Worm (Caenorhabditis elegans) whole organism, young adult: ENCODE measurements around the gene fbxa-139.

Experiments used
- D2030.7 ChIP-seq: fragments of 200-800 bp; sonication (Bioruptor generic); IDR thresholded peaks from 2 replicates; pipeline ENCODE4 v1.3.6; 2022; ENCODE audit warnings: missing genetic modification reagents, missing genetic modification characterization, missing compliant biosample characterization
- F37B4.10 ChIP-seq: fragments of 200-800 bp; sonication (Bioruptor generic); IDR thresholded peaks from 2 replicates; pipeline ENCODE4 v1.3.6; 2022; ENCODE audit warnings: missing genetic modification characterization, missing compliant biosample characterization
- F39B2.1 ChIP-seq: fragments of 200-800 bp; sonication (Bioruptor generic); IDR thresholded peaks from 2 replicates; pipeline ENCODE4 v1.3.6; 2022; ENCODE audit warnings: missing genetic modification reagents, missing genetic modification characterization, missing compliant biosample characterization
- F49E8.2 ChIP-seq: sonication (generic microtip); optimal IDR thresholded peaks from 3 replicates; lab custom pipeline; 2017; ENCODE audit warnings: missing genetic modification characterization, mild to moderate bottlenecking, missing compliant biosample characterization, antibody characterized with exemption, moderate library complexity; ENCODE audit not compliant: insufficient read depth
- F57C9.4 ChIP-seq: sonication (generic microtip); optimal IDR thresholded peaks from 2 replicates; lab custom pipeline; 2017; ENCODE audit warnings: mild to moderate bottlenecking, missing genetic modification characterization, missing compliant biosample characterization
- K12H6.12 ChIP-seq: fragments of 200-800 bp; sonication (Bioruptor generic); optimal IDR thresholded peaks from 2 replicates; lab custom pipeline; 2018; ENCODE audit warnings: mild to moderate bottlenecking, missing genetic modification characterization, missing compliant biosample characterization
- Y53F4B.3 ChIP-seq: fragments of 200-800 bp; sonication (Bioruptor generic); IDR thresholded peaks from 2 replicates; pipeline ENCODE4 v1.3.6; 2022; ENCODE audit warnings: missing genetic modification reagents, missing genetic modification characterization, missing compliant biosample characterization
- Y53G8AR.9 ChIP-seq: fragments of 200-800 bp; sonication (Bioruptor generic); conservative IDR thresholded peaks from 2 replicates; pipeline ENCODE4 v1.3.6; 2022; ENCODE audit warnings: missing genetic modification reagents, missing genetic modification characterization, missing compliant biosample characterization
- ZK185.1 ChIP-seq: sonication (generic microtip); optimal IDR thresholded peaks from 2 replicates; lab custom pipeline; 2016; ENCODE audit warnings: mild to moderate bottlenecking, missing genetic modification characterization, missing compliant biosample characterization; ENCODE audit not compliant: poor library complexity, severe bottlenecking
- ama-1 ChIP-seq, 3 experiments: fragments of 150-350 bp in 1 of 3; sonication (generic microtip) in 2 of 3; optimal IDR thresholded peaks; 2 replicates each; lab custom pipeline; 2014 to 2018; ENCODE audit warnings: missing biosample characterization in 2 of 3, missing genetic modification characterization in 2 of 3, missing genetic modification reagents in 2 of 3
- bed-2 ChIP-seq: fragments of 200-800 bp; sonication (Bioruptor generic); IDR thresholded peaks from 2 replicates; pipeline ENCODE4 v1.3.6; 2022; ENCODE audit warnings: missing genetic modification reagents, missing genetic modification characterization, missing compliant biosample characterization
- ceh-100 ChIP-seq: fragments of 200-800 bp; sonication (Bioruptor generic); IDR thresholded peaks from 2 replicates; pipeline ENCODE4 v1.3.6; 2022; ENCODE audit warnings: missing genetic modification reagents, missing genetic modification characterization, missing compliant biosample characterization
- ceh-27 ChIP-seq: fragments of 200-800 bp; sonication (Bioruptor generic); optimal IDR thresholded peaks from 2 replicates; lab custom pipeline; 2018; ENCODE audit warnings: mild to moderate bottlenecking, missing genetic modification characterization, moderate library complexity, missing compliant biosample characterization
- chd-7 ChIP-seq: sonication (generic microtip); optimal IDR thresholded peaks from 2 replicates; lab custom pipeline; 2016; ENCODE audit warnings: mild to moderate bottlenecking, missing genetic modification characterization, moderate library complexity, missing compliant biosample characterization
- dpff-1 ChIP-seq: sonication (generic microtip); optimal IDR thresholded peaks from 2 replicates; lab custom pipeline; 2017; ENCODE audit warnings: mild to moderate bottlenecking, missing genetic modification characterization, missing compliant biosample characterization
- egl-18 ChIP-seq: fragments of 200-800 bp; sonication (Bioruptor generic); IDR thresholded peaks from 2 replicates; pipeline ENCODE4 v1.3.6; 2022; ENCODE audit warnings: missing genetic modification reagents, missing genetic modification characterization, missing compliant biosample characterization
- egl-44 ChIP-seq: fragments of 200-800 bp; sonication (Bioruptor generic); IDR thresholded peaks from 2 replicates; pipeline ENCODE4 v1.3.6; 2022; ENCODE audit warnings: missing genetic modification reagents, missing genetic modification characterization, missing compliant biosample characterization
- ekl-4 ChIP-seq: fragments of 200-800 bp; sonication (Bioruptor generic); IDR thresholded peaks from 2 replicates; pipeline ENCODE4 v1.3.6; 2022; ENCODE audit warnings: missing genetic modification reagents, missing genetic modification characterization, missing compliant biosample characterization
- ets-4 ChIP-seq: fragments of 200-800 bp; sonication (Bioruptor generic); optimal IDR thresholded peaks from 2 replicates; lab custom pipeline; 2018; ENCODE audit warnings: mild to moderate bottlenecking, missing genetic modification characterization, missing compliant biosample characterization
- gei-17 ChIP-seq: fragments of 200-800 bp; sonication (Bioruptor generic); optimal IDR thresholded peaks from 2 replicates; lab custom pipeline; 2018; ENCODE audit warnings: mild to moderate bottlenecking, missing genetic modification characterization, missing compliant biosample characterization
- hlh-12 ChIP-seq: sonication (generic microtip); optimal IDR thresholded peaks from 2 replicates; lab custom pipeline; 2016; ENCODE audit warnings: missing genetic modification characterization, missing compliant biosample characterization
- hrde-1 ChIP-seq: sonication (generic microtip); optimal IDR thresholded peaks from 2 replicates; lab custom pipeline; 2016; ENCODE audit warnings: missing genetic modification characterization, mild to moderate bottlenecking, missing compliant biosample characterization, moderate library complexity, missing genotype, missing genetic modification reagents, borderline replicate concordance
- hsf-1 ChIP-seq: fragments of 200-800 bp; sonication (Bioruptor generic); IDR thresholded peaks from 2 replicates; pipeline ENCODE4 v1.3.6; 2022; ENCODE audit warnings: missing genetic modification reagents, missing genetic modification characterization, missing compliant biosample characterization
- let-526 ChIP-seq: fragments of 200-800 bp; sonication (Bioruptor generic); IDR thresholded peaks from 2 replicates; pipeline ENCODE4 v1.3.6; 2022; ENCODE audit warnings: missing genetic modification reagents, missing genetic modification characterization, missing compliant biosample characterization
- lir-1 ChIP-seq: fragments of 200-800 bp; sonication (Bioruptor generic); conservative IDR thresholded peaks from 2 replicates; pipeline ENCODE4 v1.3.6; 2022; ENCODE audit warnings: missing genetic modification reagents, missing genetic modification characterization, missing compliant biosample characterization
- nfya-1 ChIP-seq: sonication (generic microtip); optimal IDR thresholded peaks from 2 replicates; lab custom pipeline; 2017; ENCODE audit warnings: antibody characterized with exemption, missing compliant biosample characterization, missing genetic modification characterization, borderline replicate concordance; ENCODE audit not compliant: insufficient read depth
- nhr-179 ChIP-seq: sonication (generic microtip); optimal IDR thresholded peaks from 2 replicates; lab custom pipeline; 2016; ENCODE audit warnings: mild to moderate bottlenecking, missing genetic modification characterization, missing compliant biosample characterization
- nhr-27 ChIP-seq: fragments of 200-800 bp; sonication (Bioruptor generic); optimal IDR thresholded peaks from 2 replicates; lab custom pipeline; 2018; ENCODE audit warnings: mild to moderate bottlenecking, missing genetic modification characterization, moderate library complexity, missing compliant biosample characterization
- nhr-90 ChIP-seq: sonication (generic microtip); optimal IDR thresholded peaks from 2 replicates; lab custom pipeline; 2016; ENCODE audit warnings: missing genotype, mild to moderate bottlenecking, missing genetic modification characterization, missing compliant biosample characterization
- pha-4 ChIP-seq: fragments of 150-350 bp; sonication (generic microtip); optimal IDR thresholded peaks from 2 replicates; lab custom pipeline; 2014; ENCODE audit warnings: missing biosample characterization, missing genetic modification reagents, missing genetic modification characterization
- rcor-1 ChIP-seq: fragments of 200-800 bp; sonication (Bioruptor generic); IDR thresholded peaks from 2 replicates; pipeline ENCODE4 v1.3.6; 2022; ENCODE audit warnings: missing genetic modification reagents, missing genetic modification characterization, missing compliant biosample characterization
- rec-8 ChIP-seq, 2 experiments: sonication (generic microtip); optimal IDR thresholded peaks; 2 replicates each; lab custom pipeline; 2016; ENCODE audit warnings: mild to moderate bottlenecking in 2 of 2, missing genetic modification characterization in 2 of 2, missing genetic modification reagents in 2 of 2, missing genotype in 2 of 2, missing biosample characterization in 1 of 2, missing compliant biosample characterization in 1 of 2, moderate library complexity in 1 of 2
- snpc-1.1 ChIP-seq: sonication (generic microtip); optimal IDR thresholded peaks from 2 replicates; lab custom pipeline; 2017; ENCODE audit warnings: missing genetic modification characterization, mild to moderate bottlenecking, missing compliant biosample characterization, antibody characterized with exemption, moderate library complexity, missing genotype, missing genetic modification reagents; ENCODE audit not compliant: insufficient read depth
- tlf-1 ChIP-seq: fragments of 200-800 bp; sonication (Bioruptor generic); optimal IDR thresholded peaks from 2 replicates; lab custom pipeline; 2018; ENCODE audit warnings: mild to moderate bottlenecking, missing genetic modification characterization, missing compliant biosample characterization
- xnd-1 ChIP-seq: sonication (generic microtip); optimal IDR thresholded peaks from 2 replicates; lab custom pipeline; 2016; ENCODE audit warnings: missing genotype, missing genetic modification reagents, missing genetic modification characterization, missing compliant biosample characterization
- zim-3 ChIP-seq: sonication (generic microtip); optimal IDR thresholded peaks from 2 replicates; lab custom pipeline; 2017; ENCODE audit warnings: mild to moderate bottlenecking, missing genetic modification characterization, moderate library complexity, missing compliant biosample characterization
- ztf-22 ChIP-seq: fragments of 200-800 bp; sonication (Bioruptor generic); optimal IDR thresholded peaks from 2 replicates; lab custom pipeline; 2018; ENCODE audit warnings: mild to moderate bottlenecking, missing genetic modification characterization, moderate library complexity, missing compliant biosample characterization
- ztf-6 ChIP-seq: fragments of 200-800 bp; sonication (Bioruptor generic); IDR thresholded peaks from 2 replicates; pipeline ENCODE4 v1.3.6; 2022; ENCODE audit warnings: missing genetic modification reagents, missing genetic modification characterization, missing compliant biosample characterization

Gene fbxa-139

ce11 chrV:15569702-15570430, 24.6 kb downstream of the fbxa-139 start, which contains the start of gene lsm-5 (continued):
- TF ChIP-seq Y53F4B.3 (GFP tag; lab: Robert Waterston, UW) (no peak), dpff-1 (no peak)

DNA sequence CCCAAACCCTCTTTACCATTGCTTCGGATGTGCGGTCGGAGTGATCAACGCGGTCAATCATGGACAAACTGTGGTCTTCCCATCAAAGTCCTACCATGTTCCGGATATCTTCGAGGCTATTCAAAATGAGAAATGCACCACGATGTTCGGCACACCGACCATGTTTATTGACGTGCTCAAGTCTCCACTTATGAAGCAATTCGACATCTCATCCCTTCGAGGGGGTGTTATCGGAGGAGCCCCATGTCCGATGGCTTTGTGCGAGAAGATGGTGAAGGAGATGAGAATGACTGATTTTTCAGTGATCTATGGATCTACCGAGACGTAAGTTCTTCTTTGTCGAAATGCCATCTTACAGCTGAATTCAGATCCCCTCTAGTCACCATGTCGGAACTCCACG, 26.1 kb downstream of the fbxa-139 start:
- TF ChIP-seq Y53F4B.3 (GFP tag; lab: Robert Waterston, UW) (no peak), ama-1 (optimal IDR thresholded peaks at IDR 0.05; lab: Kevin White, UChicago) (peak; percentile 42), ama-1 (GFP tag; optimal IDR thresholded peaks at IDR 0.05; lab: Kevin White, UChicago) (no peak), F39B2.1 (no peak), ceh-27 (no peak)

DNA sequence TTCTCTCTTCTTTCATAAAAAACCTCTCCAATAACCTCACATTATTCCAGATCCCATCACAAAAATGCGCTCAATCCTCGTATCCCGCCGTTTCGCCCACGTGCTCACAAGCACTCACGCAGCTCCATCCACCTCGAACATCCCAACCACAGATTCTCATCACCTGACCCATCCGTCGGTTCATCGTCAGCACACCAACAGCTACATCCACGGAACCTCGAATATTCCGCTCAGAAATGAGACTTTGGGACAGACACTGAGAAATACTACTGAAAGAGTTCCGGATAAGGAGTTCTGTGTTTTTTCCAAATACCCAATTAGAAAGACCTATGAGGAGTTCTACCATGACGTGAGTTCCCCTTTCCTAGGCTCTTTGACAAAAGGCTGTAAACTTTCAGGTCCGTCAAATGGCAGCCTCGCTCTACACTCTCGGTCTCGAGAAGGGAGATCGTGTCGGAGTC, 27.1 kb downstream of the fbxa-139 start, which contains the start of gene acs-2:
acs-2 (plus strand) TSS at position 51 of the 461 bp plus-strand sequence.
- TF ChIP-seq ama-1 (optimal IDR thresholded peaks at IDR 0.05; lab: Kevin White, UChicago) (peak; percentile 85), ama-1 (GFP tag; optimal IDR thresholded peaks at IDR 0.05; lab: Kevin White, UChicago) (no peak), hsf-1 (GFP tag; lab: Robert Waterston, UW) (peak; percentile 32; the same call in 1 of the 2 replicates), nhr-90 (tag; lab: Kevin White, UChicago) (no peak)

DNA sequence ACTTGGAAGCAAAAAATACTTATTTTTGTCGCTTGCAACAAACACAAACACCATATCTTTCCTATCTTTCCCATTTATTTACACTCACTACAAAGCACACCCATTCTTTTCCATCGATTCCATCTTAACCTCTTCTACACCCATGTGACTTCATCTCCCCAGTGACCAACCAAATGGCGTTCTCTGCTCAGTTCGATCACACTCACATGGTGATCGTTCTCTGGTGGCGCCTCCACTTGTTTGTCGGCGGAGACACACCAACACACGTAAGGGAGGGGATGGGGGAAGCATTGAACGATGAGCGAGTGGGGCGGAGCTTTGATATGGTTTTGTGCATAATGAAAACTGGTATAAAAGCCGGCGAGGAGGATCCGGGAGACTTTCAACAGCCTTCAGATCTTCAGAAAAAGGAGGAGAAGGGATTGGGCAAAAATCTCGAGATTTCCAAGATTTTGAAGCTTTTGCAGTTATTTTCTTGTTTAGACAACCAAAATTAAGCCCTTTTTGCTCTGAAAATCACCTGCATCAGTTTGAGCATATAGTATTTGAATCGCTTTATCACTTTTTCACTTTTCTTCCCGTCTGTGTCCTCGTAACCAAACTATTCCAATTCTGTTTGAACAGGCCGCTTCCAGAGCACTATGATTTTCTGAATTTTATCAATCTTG, 27.8 kb downstream of the fbxa-139 start:
- TF ChIP-seq lir-1 (GFP tag; lab: Robert Waterston, UW) (peak; percentile 54; the same call in 1 of the 2 replicates), K12H6.12 (tag; lab: Kevin White, UChicago) (peak; percentile 78), snpc-1.1 (tag; lab: Kevin White, UChicago) (no peak), pha-4 (tag; lab: Kevin White, UChicago) (no peak), hlh-12 (tag; lab: Kevin White, UChicago) (no peak), ztf-6 (GFP tag; lab: Robert Waterston, UW) (0 out of 2 replicates have a peak, but pooled peaks have one; percentile 16), F37B4.10 (no peak), F49E8.2 (tag; lab: Kevin White, UChicago) (no peak), nhr-27 (no peak), rcor-1 (no peak), let-526 (0 out of 2 replicates have a peak, but pooled peaks have one; percentile 55), nfya-1 (tag; lab: Kevin White, UChicago) (no peak), bed-2 (GFP tag; lab: Robert Waterston, UW) (no peak), ztf-22 (no peak), nhr-179 (tag; lab: Kevin White, UChicago) (no peak), ZK185.1 (tag; lab: Kevin White, UChicago) (peak; percentile 52), ceh-100 (GFP tag; lab: Robert Waterston, UW) (no peak), hrde-1 (tag; lab: Kevin White, UChicago) (no peak), tlf-1 (GFP tag; lab: Kevin White, UChicago) (peak; percentile 5), Y53G8AR.9 (GFP tag; lab: Robert Waterston, UW) (no peak), ets-4 (GFP tag; lab: Kevin White, UChicago) (no peak), xnd-1 (no peak), rec-8 (tag; optimal IDR thresholded peaks at IDR 0.05; lab: Kevin White, UChicago) (no peak), D2030.7 (GFP tag; lab: Robert Waterston, UW) (no peak), egl-18 (no peak), ama-1 (optimal IDR thresholded peaks at IDR 0.05; lab: Kevin White, UChicago) (peak; percentile 96), ama-1 (GFP tag; optimal IDR thresholded peaks at IDR 0.05; lab: Kevin White, UChicago) (no peak), chd-7 (tag; lab: Kevin White, UChicago) (peak; percentile 55), gei-17 (no peak), ekl-4 (GFP tag; lab: Robert Waterston, UW) (no peak), zim-3 (tag; lab: Kevin White, UChicago) (no peak), F57C9.4 (no peak), egl-44 (peak; percentile 52; the same call in 1 of the 2 replicates)
